Fruit fly (Drosophila melanogaster) whole organism, embryonic: ENCODE measurements around the gene CG15012.
A peak's percentile ranks its signal among the peaks of the same experiment; 100 is the strongest.

Source experiments
- Antp ChIP-seq: fragments of 200-800 bp; sonication (Bioruptor generic); optimal IDR thresholded peaks from 3 replicates; lab custom pipeline; 2016; ENCODE audit warnings: missing biosample characterization, missing genetic modification characterization
- Atf3 ChIP-seq: fragments of 200-800 bp; sonication (Bioruptor generic); optimal IDR thresholded peaks from 3 replicates; lab custom pipeline; 2016; ENCODE audit warnings: missing biosample characterization, missing genetic modification characterization
- C15 ChIP-seq: fragments of 200-800 bp; sonication (Bioruptor generic); IDR thresholded peaks from 3 replicates; pipeline ENCODE4 v1.3.6; 2022; ENCODE audit warnings: missing biosample characterization, missing genetic modification characterization
- CG11504 ChIP-seq: fragments of 200-800 bp; sonication (Bioruptor generic); optimal IDR thresholded peaks from 3 replicates; lab custom pipeline; 2019; ENCODE audit warnings: missing biosample characterization, mild to moderate bottlenecking, missing genetic modification characterization, moderate library complexity
- CG12236 ChIP-seq: fragments of 200-800 bp; sonication (Bioruptor generic); optimal IDR thresholded peaks from 2 replicates; lab custom pipeline; 2016; ENCODE audit warnings: missing biosample characterization, missing genetic modification characterization
- CG12659 ChIP-seq: fragments of 200-800 bp; sonication (Bioruptor generic); optimal IDR thresholded peaks from 3 replicates; lab custom pipeline; 2017; ENCODE audit warnings: mild to moderate bottlenecking, missing biosample characterization, missing genetic modification reagents, missing genetic modification characterization
- CG12744 ChIP-seq: fragments of 200-800 bp; sonication (Bioruptor generic); optimal IDR thresholded peaks from 2 replicates; lab custom pipeline; 2016; ENCODE audit warnings: missing biosample characterization, missing genetic modification characterization
- CG13624 ChIP-seq: fragments of 200-800 bp; sonication (Bioruptor generic); optimal IDR thresholded peaks from 2 replicates; lab custom pipeline; 2016; ENCODE audit warnings: missing biosample characterization, missing genetic modification characterization
- CG14667 ChIP-seq: fragments of 200-800 bp; sonication (Bioruptor generic); IDR thresholded peaks from 2 replicates; pipeline ENCODE4 v1.3.6; 2022; ENCODE audit warnings: missing biosample characterization, missing genetic modification characterization
- CG14710 ChIP-seq: fragments of 200-800 bp; sonication (Bioruptor generic); optimal IDR thresholded peaks from 3 replicates; lab custom pipeline; 2019; ENCODE audit warnings: missing biosample characterization, mild to moderate bottlenecking, missing genetic modification characterization, moderate library complexity
- CG15073 ChIP-seq: fragments of 200-800 bp; sonication (Bioruptor generic); optimal IDR thresholded peaks from 2 replicates; lab custom pipeline; 2016; ENCODE audit warnings: missing biosample characterization, missing genetic modification characterization
- CG15269 ChIP-seq: fragments of 200-800 bp; sonication (Bioruptor generic); optimal IDR thresholded peaks from 2 replicates; lab custom pipeline; 2018; ENCODE audit warnings: missing biosample characterization, mild to moderate bottlenecking, missing genetic modification characterization, moderate library complexity
- CG15479 ChIP-seq: fragments of 200-800 bp; sonication (Bioruptor generic); optimal IDR thresholded peaks from 3 replicates; lab custom pipeline; 2019; ENCODE audit warnings: missing biosample characterization, mild to moderate bottlenecking, missing genetic modification characterization, moderate library complexity
- CG17568 ChIP-seq: fragments of 200-800 bp; sonication (Bioruptor generic); optimal IDR thresholded peaks from 2 replicates; lab custom pipeline; 2018; ENCODE audit warnings: missing biosample characterization, mild to moderate bottlenecking, missing genetic modification characterization, moderate library complexity
- CG18476 ChIP-seq: fragments of 200-800 bp; sonication (Bioruptor generic); optimal IDR thresholded peaks from 2 replicates; lab custom pipeline; 2016; ENCODE audit warnings: missing biosample characterization, mild to moderate bottlenecking, missing genetic modification characterization
- CG32772 ChIP-seq: fragments of 200-800 bp; sonication (Bioruptor generic); IDR thresholded peaks from 2 replicates; pipeline ENCODE4 v1.3.6; 2022; ENCODE audit warnings: missing biosample characterization, missing genetic modification characterization
- CG34422 ChIP-seq: fragments of 200-800 bp; sonication (Bioruptor generic); IDR thresholded peaks from 3 replicates; pipeline ENCODE4 v1.3.6; 2022; ENCODE audit warnings: missing biosample characterization, missing genetic modification characterization
- CG6254 ChIP-seq: fragments of 200-800 bp; sonication (Bioruptor generic); optimal IDR thresholded peaks from 3 replicates; lab custom pipeline; 2017; ENCODE audit warnings: mild to moderate bottlenecking, missing biosample characterization, missing genetic modification reagents, missing genetic modification characterization
- CG6654 ChIP-seq: fragments of 200-800 bp; sonication (Bioruptor generic); optimal IDR thresholded peaks from 2 replicates; lab custom pipeline; 2017; ENCODE audit warnings: missing biosample characterization, mild to moderate bottlenecking, missing genetic modification characterization
- CG7357 ChIP-seq: fragments of 200-800 bp; sonication (Bioruptor generic); IDR thresholded peaks from 3 replicates; pipeline ENCODE4 v1.3.6; 2022; ENCODE audit warnings: missing biosample characterization, missing genetic modification characterization
- CG7928 ChIP-seq: fragments of 200-800 bp; sonication (Bioruptor generic); optimal IDR thresholded peaks from 2 replicates; lab custom pipeline; 2017; ENCODE audit warnings: missing biosample characterization, mild to moderate bottlenecking, missing genetic modification characterization
- CG8281 ChIP-seq: fragments of 200-800 bp; sonication (Bioruptor generic); optimal IDR thresholded peaks from 2 replicates; lab custom pipeline; 2018; ENCODE audit warnings: missing biosample characterization, mild to moderate bottlenecking, missing genetic modification characterization, moderate library complexity
- CG9817 ChIP-seq: fragments of 200-800 bp; sonication (Bioruptor generic); optimal IDR thresholded peaks from 2 replicates; lab custom pipeline; 2018; ENCODE audit warnings: missing biosample characterization, mild to moderate bottlenecking, missing genetic modification characterization, moderate library complexity
- CG9876 ChIP-seq: fragments of 200-800 bp; sonication (Bioruptor generic); optimal IDR thresholded peaks from 2 replicates; lab custom pipeline; 2016; ENCODE audit warnings: missing biosample characterization, missing genetic modification characterization
- D19A ChIP-seq: fragments of 200-800 bp; optimal IDR thresholded peaks from 3 replicates; lab custom pipeline; 2019; ENCODE audit warnings: missing biosample characterization, mild to moderate bottlenecking, missing genetic modification characterization, moderate library complexity
- Max ChIP-seq: fragments of 200-800 bp; sonication (Bioruptor generic); optimal IDR thresholded peaks from 2 replicates; lab custom pipeline; 2016; ENCODE audit warnings: missing biosample characterization, mild to moderate bottlenecking, missing genetic modification characterization
- NK7.1 ChIP-seq: fragments of 200-800 bp; sonication (Bioruptor generic); optimal IDR thresholded peaks from 3 replicates; lab custom pipeline; 2016; ENCODE audit warnings: missing biosample characterization, missing genetic modification characterization
- Optix ChIP-seq: fragments of 200-800 bp; sonication (Bioruptor generic); IDR thresholded peaks from 3 replicates; pipeline ENCODE4 v1.3.6; 2022; ENCODE audit warnings: missing biosample characterization, missing genetic modification characterization
- Poxn ChIP-seq: fragments of 200-800 bp; sonication (Bioruptor generic); IDR thresholded peaks from 2 replicates; pipeline ENCODE4 v1.3.6; 2022; ENCODE audit warnings: missing biosample characterization, missing genetic modification characterization
- Spps ChIP-seq: fragments of 200-800 bp; sonication (Bioruptor generic); optimal IDR thresholded peaks from 2 replicates; lab custom pipeline; 2018; ENCODE audit warnings: missing biosample characterization, mild to moderate bottlenecking, missing genetic modification characterization
- Usf ChIP-seq: fragments of 200-800 bp; sonication (Bioruptor generic); optimal IDR thresholded peaks from 2 replicates; lab custom pipeline; 2017; ENCODE audit warnings: missing genotype, missing biosample characterization, missing genetic modification characterization
- bsh ChIP-seq, 2 experiments: fragments of 200-800 bp; sonication (Bioruptor generic); optimal IDR thresholded peaks; 2 replicates each; lab custom pipeline; 2017 to 2018; ENCODE audit warnings: mild to moderate bottlenecking in 2 of 2, missing biosample characterization in 2 of 2, missing genetic modification characterization in 2 of 2, moderate library complexity in 1 of 2
- ci ChIP-seq: fragments of 200-800 bp; sonication (Bioruptor generic); IDR thresholded peaks from 3 replicates; pipeline ENCODE4 v1.3.6; 2022; ENCODE audit warnings: missing biosample characterization, missing genetic modification characterization
- corto ChIP-seq: fragments of 200-800 bp; sonication (Bioruptor generic); optimal IDR thresholded peaks from 2 replicates; lab custom pipeline; 2016; ENCODE audit warnings: missing biosample characterization, mild to moderate bottlenecking, missing genetic modification characterization, moderate library complexity
- dysf ChIP-seq: fragments of 200-800 bp; sonication (Bioruptor generic); IDR thresholded peaks from 3 replicates; pipeline ENCODE4 v1.3.6; 2022; ENCODE audit warnings: missing biosample characterization, missing genetic modification characterization
- ems ChIP-seq: fragments of 200-800 bp; sonication (Bioruptor generic); optimal IDR thresholded peaks from 3 replicates; lab custom pipeline; 2016; ENCODE audit warnings: missing biosample characterization, missing genetic modification characterization
- exex ChIP-seq: fragments of 200-800 bp; sonication (Bioruptor generic); optimal IDR thresholded peaks from 4 replicates; lab custom pipeline; 2018; ENCODE audit warnings: missing biosample characterization, mild to moderate bottlenecking, missing genetic modification characterization, moderate library complexity
- fru ChIP-seq: fragments of >200 bp; optimal IDR thresholded peaks from 2 replicates; lab custom pipeline; 2017
- gcm2 ChIP-seq: fragments of 200-800 bp; sonication (Bioruptor generic); optimal IDR thresholded peaks from 2 replicates; lab custom pipeline; 2016; ENCODE audit warnings: missing biosample characterization, missing genetic modification characterization
- inv ChIP-seq: fragments of 200-800 bp; sonication (Bioruptor generic); IDR thresholded peaks from 2 replicates; pipeline ENCODE4 v1.3.6; 2022; ENCODE audit warnings: missing biosample characterization, missing genetic modification characterization; ENCODE audit not compliant: partially characterized antibody
- ken ChIP-seq: fragments of 200-800 bp; sonication (Bioruptor generic); IDR thresholded peaks from 3 replicates; pipeline ENCODE4 v1.3.6; 2022; ENCODE audit warnings: missing biosample characterization, missing genetic modification characterization
- knrl ChIP-seq: fragments of 200-800 bp; sonication (Bioruptor generic); IDR thresholded peaks from 3 replicates; pipeline ENCODE4 v1.3.6; 2022; ENCODE audit warnings: missing biosample characterization, missing genetic modification characterization; ENCODE audit not compliant: partially characterized antibody
- otp ChIP-seq: fragments of 200-800 bp; sonication (Bioruptor generic); IDR thresholded peaks from 3 replicates; pipeline ENCODE4, ENCODE4 v1.3.6; 2022; ENCODE audit warnings: missing biosample characterization, missing genetic modification characterization
- pzg ChIP-seq: fragments of 200-800 bp; sonication (Bioruptor generic); optimal IDR thresholded peaks from 3 replicates; lab custom pipeline; 2018; ENCODE audit warnings: missing biosample characterization, mild to moderate bottlenecking, missing genetic modification characterization, moderate library complexity
- repo ChIP-seq: fragments of 200-800 bp; sonication (Bioruptor generic); optimal IDR thresholded peaks from 2 replicates; lab custom pipeline; 2016; ENCODE audit warnings: missing biosample characterization, missing genetic modification characterization
- scrt ChIP-seq: fragments of 200-800 bp; sonication (Bioruptor generic); optimal IDR thresholded peaks from 2 replicates; lab custom pipeline; 2018; ENCODE audit warnings: missing biosample characterization, mild to moderate bottlenecking, missing genetic modification characterization, moderate library complexity
- sens ChIP-seq: fragments of 200-800 bp; sonication (Bioruptor generic); peaks from one replicate; lab custom pipeline; 2016; ENCODE audit warnings: missing biosample characterization, missing genetic modification characterization
- slou ChIP-seq: fragments of 200-800 bp; sonication (Bioruptor generic); optimal IDR thresholded peaks from 3 replicates; lab custom pipeline; 2016; ENCODE audit warnings: missing biosample characterization, missing genetic modification characterization
- stwl ChIP-seq: fragments of 200-800 bp; sonication (Bioruptor generic); optimal IDR thresholded peaks from 3 replicates; lab custom pipeline; 2018; ENCODE audit warnings: missing biosample characterization, mild to moderate bottlenecking, missing genetic modification characterization, moderate library complexity
- zen ChIP-seq: fragments of 200-800 bp; sonication (Bioruptor generic); optimal IDR thresholded peaks from 3 replicates; lab custom pipeline; 2018; ENCODE audit warnings: missing biosample characterization, mild to moderate bottlenecking, missing genetic modification characterization, moderate library complexity

The CG15012 gene

dm6 chr3L:4286784-4287183 is 5.3 kb downstream of the CG15012 start, which contains the start of gene TfIIEbeta (continued):
- no peak for TF ChIP-seq slou (GFP tag; lab: Kevin White, UChicago)
- no peak for TF ChIP-seq NK7.1
- no peak for TF ChIP-seq CG7357 (GFP tag; lab: Robert Waterston, UW)
- no peak for TF ChIP-seq otp (GFP tag; lab: Robert Waterston, UW)
- no peak for TF ChIP-seq CG17568
- TF ChIP-seq ems (GFP tag; lab: Kevin White, UChicago) = no peak
- peak; percentile 11 for TF ChIP-seq Spps (tag; lab: Kevin White, UChicago)
- TF ChIP-seq CG32772 (GFP tag; lab: Robert Waterston, UW) = peak; percentile 36; the same call in 1 of the 2 replicates
- TF ChIP-seq exex (tag; lab: Kevin White, UChicago) = no peak
- TF ChIP-seq inv = no peak
- peak; percentile 34 for TF ChIP-seq CG15269 (tag; lab: Kevin White, UChicago)
- peak; percentile 43 for TF ChIP-seq pzg (GFP tag; lab: Kevin White, UChicago)
- no peak; the same call in 2 of the 3 replicates for TF ChIP-seq CG34422 (GFP tag; lab: Robert Waterston, UW)
- TF ChIP-seq CG9817 = no peak
- TF ChIP-seq scrt (GFP tag; lab: Kevin White, UChicago) = peak; percentile 57
- no peak for TF ChIP-seq Poxn (GFP tag; lab: Robert Waterston, UW)
- peak; percentile 33; the same call in 1 of the 3 replicates for TF ChIP-seq knrl (GFP tag; lab: Robert Waterston, UW)
- peak; percentile 36; the same call in 1 of the 3 replicates for TF ChIP-seq dysf (GFP tag; lab: Robert Waterston, UW)
- peak; percentile 59 for TF ChIP-seq stwl

dm6 chr3L:4283428-4284089 is 8.5 kb downstream of the CG15012 start, which contains the start of the genes srw and CG1316:
Gene srw (minus strand): TSS chr3L:4283478.
Gene CG1316 (plus strand): TSS chr3L:4283851.
- TF ChIP-seq Antp (GFP tag; lab: Kevin White, UChicago) = no peak
- no peak for TF ChIP-seq CG14667 (GFP tag; lab: Robert Waterston, UW)
- no peak for TF ChIP-seq Usf (GFP tag; lab: Kevin White, UChicago)
- TF ChIP-seq CG7928 (GFP tag; lab: Kevin White, UChicago) = peak; percentile 29
- no peak for TF ChIP-seq CG15479 (GFP tag; lab: Kevin White, UChicago)
- no peak for TF ChIP-seq Max (GFP tag; lab: Kevin White, UChicago)
- TF ChIP-seq CG12236 (GFP tag; lab: Kevin White, UChicago) = no peak
- TF ChIP-seq CG12744 (GFP tag; lab: Kevin White, UChicago) = no peak
- no peak for TF ChIP-seq corto
- TF ChIP-seq CG15073 (GFP tag; lab: Kevin White, UChicago) = no peak
- TF ChIP-seq ci (GFP tag; lab: Robert Waterston, UW) = peak; percentile 60; the same call in 1 of the 3 replicates
- no peak for TF ChIP-seq CG11504
- TF ChIP-seq zen (tag; lab: Kevin White, UChicago) = no peak
- TF ChIP-seq CG13624 (GFP tag; lab: Kevin White, UChicago) = no peak
- TF ChIP-seq Atf3 (GFP tag; lab: Kevin White, UChicago) = no peak
- no peak for TF ChIP-seq fru (lab: Kevin White, UChicago)
- TF ChIP-seq sens (GFP tag; lab: Kevin White, UChicago) = peak; percentile 26
- TF ChIP-seq stwl = peak; percentile 23
- no peak for TF ChIP-seq CG9876 (GFP tag; lab: Kevin White, UChicago)
- no peak for TF ChIP-seq CG6254
- TF ChIP-seq CG8281 (tag; lab: Kevin White, UChicago) = no peak
- TF ChIP-seq CG18476 (GFP tag; lab: Kevin White, UChicago) = no peak
- no peak for TF ChIP-seq gcm2 (GFP tag; lab: Kevin White, UChicago)
- TF ChIP-seq C15 = no peak
- no peak for TF ChIP-seq CG6654 (GFP tag; lab: Kevin White, UChicago)
- no peak for TF ChIP-seq D19A (tag; lab: Kevin White, UChicago)
- peak; percentile 20 for TF ChIP-seq CG14710 (tag; lab: Kevin White, UChicago)
- TF ChIP-seq CG12659 (GFP tag; lab: Kevin White, UChicago) = peak; percentile 0
- no peak for TF ChIP-seq ken (GFP tag; lab: Robert Waterston, UW)
- no peak for TF ChIP-seq repo (GFP tag; lab: Kevin White, UChicago)
- 0 out of 3 replicates have a peak, but pooled peaks have one; percentile 21 for TF ChIP-seq Optix (GFP tag; lab: Robert Waterston, UW)
- no peak for TF ChIP-seq bsh (GFP tag; optimal IDR thresholded peaks at IDR 0.05; lab: Kevin White, UChicago)
